Fruit fly (Drosophila melanogaster) whole organism, embryonic: ENCODE measurements around the gene Hip14.

Source experiments
- CG10366 ChIP-seq: fragments of 200-800 bp; sonication (Bioruptor generic); IDR thresholded peaks from 2 replicates; pipeline ENCODE4 v1.3.6; 2022; ENCODE audit warnings: missing biosample characterization, missing genetic modification characterization
- CG10462 ChIP-seq: fragments of 200-800 bp; sonication (Bioruptor generic); optimal IDR thresholded peaks from 2 replicates; lab custom pipeline; 2016; ENCODE audit warnings: missing biosample characterization, missing genetic modification characterization
- CG11560 ChIP-seq: fragments of 200-800 bp; sonication (Bioruptor generic); IDR thresholded peaks from 3 replicates; pipeline ENCODE4 v1.3.6; 2022; ENCODE audit warnings: missing biosample characterization, missing genetic modification characterization
- CG11695 ChIP-seq: fragments of 200-800 bp; sonication (Bioruptor generic); IDR thresholded peaks from 3 replicates; pipeline ENCODE4 v1.3.6; 2022; ENCODE audit warnings: missing biosample characterization, missing genetic modification characterization
- CG11723 ChIP-seq: fragments of 200-800 bp; sonication (Bioruptor generic); optimal IDR thresholded peaks from 2 replicates; lab custom pipeline; 2017; ENCODE audit warnings: missing biosample characterization, mild to moderate bottlenecking, missing genetic modification characterization
- CG12659 ChIP-seq: fragments of 200-800 bp; sonication (Bioruptor generic); optimal IDR thresholded peaks from 3 replicates; lab custom pipeline; 2017; ENCODE audit warnings: mild to moderate bottlenecking, missing biosample characterization, missing genetic modification reagents, missing genetic modification characterization
- CG14860 ChIP-seq: fragments of 200-800 bp; sonication (Bioruptor generic); IDR thresholded peaks from 3 replicates; pipeline ENCODE4 v1.3.6; 2022; ENCODE audit warnings: missing biosample characterization, missing genetic modification characterization; ENCODE audit not compliant: partially characterized antibody
- CG31388 ChIP-seq: fragments of 200-800 bp; sonication (Bioruptor generic); optimal IDR thresholded peaks from 2 replicates; lab custom pipeline; 2016; ENCODE audit warnings: missing biosample characterization, missing genetic modification characterization
- CG3281 ChIP-seq: fragments of 200-800 bp; sonication (Bioruptor generic); optimal IDR thresholded peaks from 3 replicates; lab custom pipeline; 2017; ENCODE audit warnings: missing biosample characterization, mild to moderate bottlenecking, missing genetic modification characterization
- CG43689 ChIP-seq: fragments of 200-800 bp; sonication (Bioruptor generic); IDR thresholded peaks from 2 replicates; pipeline ENCODE4 v1.3.6; 2022; ENCODE audit warnings: missing biosample characterization, missing genetic modification characterization
- CG4404 ChIP-seq: fragments of 200-800 bp; sonication (Bioruptor generic); IDR thresholded peaks from 2 replicates; pipeline ENCODE4 v1.3.6; 2022; ENCODE audit warnings: missing biosample characterization, missing genetic modification characterization
- CG4617 ChIP-seq: fragments of 200-800 bp; sonication (Bioruptor generic); optimal IDR thresholded peaks from 3 replicates; lab custom pipeline; 2016; ENCODE audit warnings: missing biosample characterization, missing genetic modification characterization, borderline replicate concordance
- CG4854 ChIP-seq: fragments of 200-800 bp; sonication (Bioruptor generic); optimal IDR thresholded peaks from 2 replicates; lab custom pipeline; 2016; ENCODE audit warnings: missing biosample characterization, missing genetic modification characterization, inconsistent platforms
- CG6175 ChIP-seq: fragments of 200-800 bp; sonication (Bioruptor generic); IDR thresholded peaks from 3 replicates; pipeline ENCODE4 v1.3.6; 2022; ENCODE audit warnings: missing biosample characterization, missing genetic modification characterization
- CG6791 ChIP-seq: fragments of 200-800 bp; sonication (Bioruptor generic); IDR thresholded peaks from 3 replicates; pipeline ENCODE4 v1.3.6; 2022; ENCODE audit warnings: missing biosample characterization, missing genetic modification characterization; ENCODE audit not compliant: partially characterized antibody
- CG7839 ChIP-seq: fragments of 200-800 bp; sonication (Bioruptor generic); optimal IDR thresholded peaks from 3 replicates; lab custom pipeline; 2018; ENCODE audit warnings: missing biosample characterization, mild to moderate bottlenecking, missing genetic modification characterization, moderate library complexity
- D19B ChIP-seq: fragments of 200-800 bp; sonication (Bioruptor generic); optimal IDR thresholded peaks from 2 replicates; lab custom pipeline; 2017; ENCODE audit warnings: missing biosample characterization, mild to moderate bottlenecking, missing genetic modification characterization
- Doc2 ChIP-seq: fragments of 200-800 bp; sonication (Bioruptor generic); IDR thresholded peaks from 2 replicates; pipeline ENCODE4 v1.3.6; 2022; ENCODE audit warnings: missing biosample characterization, missing genetic modification characterization
- Fer1 ChIP-seq: fragments of 200-800 bp; sonication (Bioruptor generic); optimal IDR thresholded peaks from 2 replicates; lab custom pipeline; 2017; ENCODE audit warnings: missing biosample characterization, mild to moderate bottlenecking, missing genetic modification characterization
- Gug ChIP-seq: fragments of 200-800 bp; sonication (Bioruptor generic); IDR thresholded peaks from 4 replicates; pipeline ENCODE4 v1.3.6; 2022; ENCODE audit warnings: missing biosample characterization, missing genetic modification characterization
- MBD-R2 ChIP-seq: fragments of 200-800 bp; sonication (Bioruptor generic); IDR thresholded peaks from 2 replicates; pipeline ENCODE4 v1.3.6; 2022; ENCODE audit warnings: missing biosample characterization, missing genetic modification characterization
- Mrtf ChIP-seq: fragments of 200-800 bp; sonication (Bioruptor generic); IDR thresholded peaks from 3 replicates; pipeline ENCODE4 v1.3.6; 2022; ENCODE audit warnings: missing biosample characterization, missing genetic modification characterization
- NFAT ChIP-seq: fragments of 200-800 bp; sonication (Bioruptor generic); IDR thresholded peaks from 2 replicates; pipeline ENCODE4 v1.3.6; 2022; ENCODE audit warnings: missing biosample characterization, missing genetic modification characterization
- Opbp ChIP-seq: fragments of 200-800 bp; sonication (Bioruptor generic); IDR thresholded peaks from 3 replicates; pipeline ENCODE4 v1.3.6; 2022; ENCODE audit warnings: missing biosample characterization, missing genetic modification characterization; ENCODE audit not compliant: partially characterized antibody
- Ravus ChIP-seq: fragments of 200-800 bp; sonication (Bioruptor generic); IDR thresholded peaks from 2 replicates; pipeline ENCODE4 v1.3.6; 2022; ENCODE audit warnings: missing biosample characterization, missing genetic modification characterization
- Sox102F ChIP-seq: fragments of 200-800 bp; sonication (Bioruptor generic); optimal IDR thresholded peaks from 2 replicates; lab custom pipeline; 2018; ENCODE audit warnings: missing biosample characterization, mild to moderate bottlenecking, missing genetic modification characterization, moderate library complexity
- Sry-δ ChIP-seq: fragments of 200-800 bp; sonication (Bioruptor generic); optimal IDR thresholded peaks from 2 replicates; lab custom pipeline; 2016; ENCODE audit warnings: missing biosample characterization, missing genetic modification characterization
- YL-1 ChIP-seq: fragments of 200-800 bp; sonication (Bioruptor generic); optimal IDR thresholded peaks from 3 replicates; lab custom pipeline; 2017; ENCODE audit warnings: missing biosample characterization, mild to moderate bottlenecking, missing genetic modification characterization
- btn ChIP-seq: fragments of 200-800 bp; sonication (Bioruptor generic); optimal IDR thresholded peaks from 2 replicates; lab custom pipeline; 2016; ENCODE audit warnings: missing biosample characterization, missing genetic modification characterization
- corto ChIP-seq: fragments of 200-800 bp; sonication (Bioruptor generic); optimal IDR thresholded peaks from 2 replicates; lab custom pipeline; 2016; ENCODE audit warnings: missing biosample characterization, mild to moderate bottlenecking, missing genetic modification characterization, moderate library complexity
- dmrt11E ChIP-seq: fragments of 200-800 bp; sonication (Bioruptor generic); optimal IDR thresholded peaks from 3 replicates; lab custom pipeline; 2018; ENCODE audit warnings: missing biosample characterization, mild to moderate bottlenecking, missing genetic modification characterization, moderate library complexity
- fd96Cb ChIP-seq: fragments of 200-800 bp; sonication (Bioruptor generic); optimal IDR thresholded peaks from 2 replicates; lab custom pipeline; 2018; ENCODE audit warnings: missing biosample characterization, mild to moderate bottlenecking, missing genetic modification characterization, moderate library complexity
- grn ChIP-seq: fragments of 200-800 bp; sonication (Bioruptor generic); optimal IDR thresholded peaks from 3 replicates; lab custom pipeline; 2017; ENCODE audit warnings: missing biosample characterization, missing genetic modification characterization
- hkb ChIP-seq, 2 experiments: fragments of 200-800 bp in 1 of 2; fragments of >200 bp in 1 of 2; sonication (Bioruptor generic) in 1 of 2; IDR thresholded peaks in 1 of 2; optimal IDR thresholded peaks in 1 of 2; 2 replicates each; pipeline versions ENCODE4 v1.3.6 to Lab custom; 2017 to 2022; ENCODE audit warnings: missing biosample characterization in 1 of 2, missing genetic modification characterization in 1 of 2
- ind ChIP-seq: fragments of 200-800 bp; sonication (Bioruptor generic); optimal IDR thresholded peaks from 3 replicates; lab custom pipeline; 2016; ENCODE audit warnings: missing biosample characterization, missing genetic modification characterization
- jigr1 ChIP-seq: fragments of 200-800 bp; sonication (Bioruptor generic); IDR thresholded peaks from 3 replicates; pipeline ENCODE4 v1.3.6; 2022; ENCODE audit warnings: missing biosample characterization, missing genetic modification characterization
- kah ChIP-seq: fragments of 200-800 bp; sonication (Bioruptor generic); optimal IDR thresholded peaks from 2 replicates; lab custom pipeline; 2018; ENCODE audit warnings: missing biosample characterization, mild to moderate bottlenecking, missing genetic modification characterization
- maf-S ChIP-seq: fragments of 200-800 bp; sonication (Bioruptor generic); optimal IDR thresholded peaks from 2 replicates; lab custom pipeline; 2016; ENCODE audit warnings: missing biosample characterization, missing genetic modification characterization
- mld ChIP-seq: fragments of 200-800 bp; sonication (Bioruptor generic); IDR thresholded peaks from 3 replicates; pipeline ENCODE4 v1.3.6; 2022; ENCODE audit warnings: missing biosample characterization, missing genetic modification characterization; ENCODE audit not compliant: partially characterized antibody
- onecut ChIP-seq: fragments of 200-800 bp; sonication (Bioruptor generic); IDR thresholded peaks from 2 replicates; pipeline ENCODE4 v1.3.6; 2022; ENCODE audit warnings: missing biosample characterization, missing genetic modification characterization
- otp ChIP-seq: fragments of 200-800 bp; sonication (Bioruptor generic); IDR thresholded peaks from 3 replicates; pipeline ENCODE4, ENCODE4 v1.3.6; 2022; ENCODE audit warnings: missing biosample characterization, missing genetic modification characterization
- pho ChIP-seq: fragments of 200-800 bp; sonication (Bioruptor generic); optimal IDR thresholded peaks from 2 replicates; lab custom pipeline; 2016; ENCODE audit warnings: missing biosample characterization, missing genetic modification characterization
- pros ChIP-seq: fragments of 200-800 bp; sonication (Bioruptor generic); optimal IDR thresholded peaks from 3 replicates; lab custom pipeline; 2019; ENCODE audit warnings: missing biosample characterization, mild to moderate bottlenecking, missing genetic modification characterization, moderate library complexity
- pum ChIP-seq: fragments of 200-800 bp; sonication (Bioruptor generic); optimal IDR thresholded peaks from 2 replicates; lab custom pipeline; 2016; ENCODE audit warnings: missing biosample characterization, missing genetic modification characterization
- shn ChIP-seq: fragments of 200-800 bp; sonication (Bioruptor generic); optimal IDR thresholded peaks from 3 replicates; lab custom pipeline; 2016; ENCODE audit warnings: missing biosample characterization, missing genetic modification characterization
- sim ChIP-seq: fragments of 200-800 bp; sonication (Bioruptor generic); IDR thresholded peaks from 2 replicates; pipeline ENCODE4 v1.3.6; 2022; ENCODE audit warnings: missing biosample characterization, missing genetic modification characterization
- slbo ChIP-seq: fragments of 200-800 bp; sonication (Bioruptor generic); IDR thresholded peaks from 2 replicates; pipeline ENCODE4 v1.3.6; 2022; ENCODE audit warnings: missing biosample characterization, missing genetic modification characterization
- z ChIP-seq: fragments of 200-800 bp; sonication (Bioruptor generic); IDR thresholded peaks from 3 replicates; pipeline ENCODE4 v1.3.6; 2022; ENCODE audit warnings: missing biosample characterization, missing genetic modification characterization

The Hip14 gene

dm6 chr3L:16026065-16026789, 38.2 kb downstream of the Hip14 start (continued):
- TF ChIP-seq sim (GFP tag; lab: Robert Waterston, UW) (0 out of 2 replicates have a peak, but pooled peaks have one; percentile 34), slbo (GFP tag; lab: Robert Waterston, UW) (0 out of 2 replicates have a peak, but pooled peaks have one; percentile 33), D19B (GFP tag; lab: Kevin White, UChicago) (no peak), Gug (GFP tag; lab: Robert Waterston, UW) (no peak; the same call in 3 of the 4 replicates), jigr1 (no peak), btn (GFP tag; lab: Kevin White, UChicago) (peak; percentile 19), Ravus (GFP tag; lab: Robert Waterston, UW) (no peak), z (GFP tag; lab: Robert Waterston, UW) (peak; percentile 71; the same call in 2 of the 3 replicates), pho (GFP tag; lab: Kevin White, UChicago) (peak; percentile 42), CG43689 (0 out of 2 replicates have a peak, but pooled peaks have one; percentile 20), CG4854 (GFP tag; lab: Kevin White, UChicago) (peak; percentile 38), hkb (optimal IDR thresholded peaks at IDR 0.05; lab: Kevin White, UChicago) (no peak), hkb (GFP tag; IDR thresholded peaks at IDR 0.05; lab: Robert Waterston, UW) (peak; percentile 56; the same call in 1 of the 2 replicates), CG10366 (GFP tag; lab: Robert Waterston, UW) (no peak; the same call in 1 of the 2 replicates), Sry-δ (GFP tag; lab: Kevin White, UChicago) (peak; percentile 12), otp (GFP tag; lab: Robert Waterston, UW) (peak; percentile 80; the same call in 1 of the 3 replicates), CG4617 (GFP tag; lab: Kevin White, UChicago) (no peak), CG14860 (GFP tag; lab: Robert Waterston, UW) (no peak), maf-S (peak; percentile 26), shn (GFP tag; lab: Kevin White, UChicago) (peak; percentile 56), CG4404 (GFP tag; lab: Robert Waterston, UW) (peak; percentile 20; the same call in 1 of the 2 replicates), CG11695 (GFP tag; lab: Robert Waterston, UW) (0 out of 3 replicates have a peak, but pooled peaks have one; percentile 37), pros (peak; percentile 56), YL-1 (GFP tag; lab: Kevin White, UChicago) (peak; percentile 31), CG3281 (GFP tag; lab: Kevin White, UChicago) (peak; percentile 39), Sox102F (GFP tag; lab: Kevin White, UChicago) (peak; percentile 9), CG12659 (GFP tag; lab: Kevin White, UChicago) (peak; percentile 30), CG7839 (peak; percentile 20), Doc2 (GFP tag; lab: Robert Waterston, UW) (no peak), CG31388 (GFP tag; lab: Kevin White, UChicago) (no peak), corto (GFP tag; lab: Kevin White, UChicago) (no peak), CG6175 (GFP tag; lab: Robert Waterston, UW) (peak; percentile 89), CG11723 (GFP tag; lab: Kevin White, UChicago) (peak; percentile 78), pum (GFP tag; lab: Kevin White, UChicago) (peak; percentile 40), dmrt11E (tag; lab: Kevin White, UChicago) (peak; percentile 72), kah (GFP tag; lab: Kevin White, UChicago) (peak; percentile 76), CG11560 (tag; lab: Robert Waterston, UW) (no peak), onecut (GFP tag; lab: Robert Waterston, UW) (peak; percentile 68), CG10462 (no peak), CG6791 (GFP tag; lab: Robert Waterston, UW) (no peak), ind (GFP tag; lab: Kevin White, UChicago) (peak; percentile 6), Mrtf (no peak), mld (GFP tag; lab: Robert Waterston, UW) (no peak), Fer1 (GFP tag; lab: Kevin White, UChicago) (peak; percentile 54), NFAT (GFP tag; lab: Robert Waterston, UW) (0 out of 2 replicates have a peak, but pooled peaks have one; percentile 14), grn (GFP tag; lab: Kevin White, UChicago) (peak; percentile 80), MBD-R2 (GFP tag; lab: Robert Waterston, UW) (no peak), Opbp (GFP tag; lab: Robert Waterston, UW) (0 out of 3 replicates have a peak, but pooled peaks have one; percentile 30), fd96Cb (tag; lab: Kevin White, UChicago) (peak; percentile 4)
